Fruit fly (Drosophila melanogaster) whole organism, embryonic: ENCODE measurements around the gene CG7483.

Source experiments
- Ada2b ChIP-seq: fragments of 200-800 bp; sonication (Bioruptor generic); IDR thresholded peaks from 2 replicates; pipeline ENCODE4 v1.3.6; 2022; ENCODE audit warnings: missing biosample characterization, missing genetic modification characterization
- CG1024 ChIP-seq: fragments of 200-800 bp; sonication (Bioruptor generic); IDR thresholded peaks from 2 replicates; pipeline ENCODE4 v1.3.6; 2022; ENCODE audit warnings: missing biosample characterization, missing genetic modification characterization
- CG10366 ChIP-seq: fragments of 200-800 bp; sonication (Bioruptor generic); IDR thresholded peaks from 2 replicates; pipeline ENCODE4 v1.3.6; 2022; ENCODE audit warnings: missing biosample characterization, missing genetic modification characterization
- CG12071 ChIP-seq: fragments of 200-800 bp; sonication (Bioruptor generic); optimal IDR thresholded peaks from 3 replicates; lab custom pipeline; 2018; ENCODE audit warnings: missing biosample characterization, mild to moderate bottlenecking, missing genetic modification characterization
- CG12299 ChIP-seq: fragments of 200-800 bp; sonication (Bioruptor generic); optimal IDR thresholded peaks from 2 replicates; lab custom pipeline; 2018; ENCODE audit warnings: missing biosample characterization, mild to moderate bottlenecking, missing genetic modification characterization
- CG13123 ChIP-seq: fragments of 200-800 bp; sonication (Bioruptor generic); optimal IDR thresholded peaks from 2 replicates; lab custom pipeline; 2016; ENCODE audit warnings: missing biosample characterization, missing genetic modification characterization
- CG14050 ChIP-seq: fragments of 200-800 bp; sonication (Bioruptor generic); IDR thresholded peaks from 3 replicates; pipeline ENCODE4 v1.3.6; 2022; ENCODE audit warnings: missing biosample characterization, missing genetic modification characterization
- CG15073 ChIP-seq: fragments of 200-800 bp; sonication (Bioruptor generic); optimal IDR thresholded peaks from 2 replicates; lab custom pipeline; 2016; ENCODE audit warnings: missing biosample characterization, missing genetic modification characterization
- CG1602 ChIP-seq: fragments of 200-800 bp; sonication (Bioruptor generic); optimal IDR thresholded peaks from 3 replicates; lab custom pipeline; 2016; ENCODE audit warnings: missing biosample characterization, missing genetic modification characterization
- CG2120 ChIP-seq: fragments of 200-800 bp; sonication (Bioruptor generic); optimal IDR thresholded peaks from 3 replicates; lab custom pipeline; 2016; ENCODE audit warnings: missing biosample characterization, missing genetic modification characterization
- CG31441 ChIP-seq: fragments of 200-800 bp; sonication (Bioruptor generic); IDR thresholded peaks from 2 replicates; pipeline ENCODE4 v1.3.6; 2022; ENCODE audit warnings: missing biosample characterization, missing genetic modification characterization
- CG32532 ChIP-seq: fragments of 200-800 bp; sonication (Bioruptor generic); IDR thresholded peaks from 2 replicates; pipeline ENCODE4 v1.3.6; 2022; ENCODE audit warnings: missing biosample characterization, missing genetic modification characterization
- CG3838 ChIP-seq: fragments of 200-800 bp; sonication (Bioruptor generic); optimal IDR thresholded peaks from 3 replicates; lab custom pipeline; 2016; ENCODE audit warnings: missing biosample characterization, missing genetic modification characterization
- CG3995 ChIP-seq: fragments of 200-800 bp; sonication (Bioruptor generic); optimal IDR thresholded peaks from 3 replicates; lab custom pipeline; 2016; ENCODE audit warnings: missing biosample characterization, missing genetic modification characterization
- CG5180 ChIP-seq: fragments of 200-800 bp; sonication (Bioruptor generic); optimal IDR thresholded peaks from 3 replicates; lab custom pipeline; 2017; ENCODE audit warnings: missing biosample characterization, missing genetic modification characterization, mild to moderate bottlenecking, moderate library complexity, missing genetic modification reagents
- CG8478 ChIP-seq: fragments of >200 bp; optimal IDR thresholded peaks from 2 replicates; lab custom pipeline; 2018
- CG8765 ChIP-seq: fragments of 200-800 bp; sonication (Bioruptor generic); IDR thresholded peaks from 2 replicates; pipeline ENCODE4 v1.3.6; 2022; ENCODE audit warnings: missing biosample characterization, missing genetic modification characterization
- Dfd ChIP-seq, 2 experiments: fragments of >200 bp; optimal IDR thresholded peaks; 2 replicates each; lab custom pipeline; 2017; ENCODE audit warnings: missing biosample characterization in 2 of 2, missing genetic modification characterization in 2 of 2
- Gug ChIP-seq: fragments of 200-800 bp; sonication (Bioruptor generic); IDR thresholded peaks from 4 replicates; pipeline ENCODE4 v1.3.6; 2022; ENCODE audit warnings: missing biosample characterization, missing genetic modification characterization
- HLH3B ChIP-seq: fragments of 200-800 bp; sonication (Bioruptor generic); IDR thresholded peaks from 2 replicates; pipeline ENCODE4 v1.3.6; 2022; ENCODE audit warnings: missing biosample characterization, missing genetic modification characterization
- HLH4C ChIP-seq: fragments of 200-800 bp; sonication (Bioruptor generic); IDR thresholded peaks from 3 replicates; pipeline ENCODE4 v1.3.6; 2022; ENCODE audit warnings: missing biosample characterization, missing genetic modification characterization; ENCODE audit not compliant: partially characterized antibody
- HLHmδ ChIP-seq: fragments of 200-800 bp; sonication (Bioruptor generic); optimal IDR thresholded peaks from 2 replicates; lab custom pipeline; 2018; ENCODE audit warnings: missing biosample characterization, mild to moderate bottlenecking, missing genetic modification characterization, moderate library complexity
- Hr3 ChIP-seq: fragments of 200-800 bp; sonication (Bioruptor generic); optimal IDR thresholded peaks from 3 replicates; lab custom pipeline; 2016; ENCODE audit warnings: missing biosample characterization, missing genetic modification characterization
- NfI ChIP-seq: fragments of 200-800 bp; sonication (Bioruptor generic); optimal IDR thresholded peaks from 3 replicates; lab custom pipeline; 2018; ENCODE audit warnings: missing biosample characterization, mild to moderate bottlenecking, missing genetic modification characterization, moderate library complexity
- Optix ChIP-seq: fragments of 200-800 bp; sonication (Bioruptor generic); IDR thresholded peaks from 3 replicates; pipeline ENCODE4 v1.3.6; 2022; ENCODE audit warnings: missing biosample characterization, missing genetic modification characterization
- Ptx1 ChIP-seq: fragments of 200-800 bp; sonication (Bioruptor generic); IDR thresholded peaks from 2 replicates; pipeline ENCODE4 v1.3.6; 2022; ENCODE audit warnings: missing biosample characterization, missing genetic modification characterization
- Sox102F ChIP-seq: fragments of 200-800 bp; sonication (Bioruptor generic); optimal IDR thresholded peaks from 2 replicates; lab custom pipeline; 2018; ENCODE audit warnings: missing biosample characterization, mild to moderate bottlenecking, missing genetic modification characterization, moderate library complexity
- Spps ChIP-seq: fragments of 200-800 bp; sonication (Bioruptor generic); optimal IDR thresholded peaks from 2 replicates; lab custom pipeline; 2018; ENCODE audit warnings: missing biosample characterization, mild to moderate bottlenecking, missing genetic modification characterization
- TFAM ChIP-seq: fragments of 200-800 bp; sonication (Bioruptor generic); optimal IDR thresholded peaks from 2 replicates; lab custom pipeline; 2017; ENCODE audit warnings: missing biosample characterization, missing genetic modification characterization, inconsistent platforms
- YL-1 ChIP-seq: fragments of 200-800 bp; sonication (Bioruptor generic); optimal IDR thresholded peaks from 3 replicates; lab custom pipeline; 2017; ENCODE audit warnings: missing biosample characterization, mild to moderate bottlenecking, missing genetic modification characterization
- amos ChIP-seq: fragments of 200-800 bp; sonication (Bioruptor generic); IDR thresholded peaks from 2 replicates; pipeline ENCODE4 v1.3.6; 2022; ENCODE audit warnings: missing biosample characterization, missing genetic modification characterization; ENCODE audit not compliant: partially characterized antibody
- bab2 ChIP-seq: fragments of 200-800 bp; sonication (Bioruptor generic); optimal IDR thresholded peaks from 2 replicates; lab custom pipeline; 2016; ENCODE audit warnings: missing biosample characterization, missing genetic modification characterization
- br ChIP-seq: fragments of >200 bp; optimal IDR thresholded peaks from 2 replicates; lab custom pipeline; 2017
- ewg ChIP-seq: fragments of 200-800 bp; sonication (Bioruptor generic); optimal IDR thresholded peaks from 3 replicates; lab custom pipeline; 2017; ENCODE audit warnings: mild to moderate bottlenecking, missing biosample characterization, missing genetic modification reagents, missing genetic modification characterization
- ftz-f1 ChIP-seq: fragments of 200-800 bp; sonication (Bioruptor generic); optimal IDR thresholded peaks from 2 replicates; lab custom pipeline; 2016; ENCODE audit warnings: missing biosample characterization, missing genetic modification characterization
- hth ChIP-seq: fragments of >200 bp; optimal IDR thresholded peaks from 2 replicates; lab custom pipeline; 2017; ENCODE audit warnings: inconsistent platforms
- jigr1 ChIP-seq: fragments of 200-800 bp; sonication (Bioruptor generic); IDR thresholded peaks from 3 replicates; pipeline ENCODE4 v1.3.6; 2022; ENCODE audit warnings: missing biosample characterization, missing genetic modification characterization
- lmd ChIP-seq: fragments of 200-800 bp; sonication (Bioruptor generic); IDR thresholded peaks from 2 replicates; pipeline ENCODE4 v1.3.6; 2022; ENCODE audit warnings: missing biosample characterization, missing genetic modification characterization
- pfk ChIP-seq: fragments of 200-800 bp; sonication (Bioruptor generic); optimal IDR thresholded peaks from 2 replicates; lab custom pipeline; 2018; ENCODE audit warnings: missing biosample characterization, mild to moderate bottlenecking, missing genetic modification characterization, moderate library complexity
- pros ChIP-seq: fragments of 200-800 bp; sonication (Bioruptor generic); optimal IDR thresholded peaks from 3 replicates; lab custom pipeline; 2019; ENCODE audit warnings: missing biosample characterization, mild to moderate bottlenecking, missing genetic modification characterization, moderate library complexity
- repo ChIP-seq: fragments of 200-800 bp; sonication (Bioruptor generic); optimal IDR thresholded peaks from 2 replicates; lab custom pipeline; 2016; ENCODE audit warnings: missing biosample characterization, missing genetic modification characterization
- sc ChIP-seq, 3 experiments: fragments of >200 bp in 2 of 3; fragments of 200-800 bp in 1 of 3; sonication (Bioruptor generic) in 1 of 3; optimal IDR thresholded peaks; 2 replicates in 2 of 3; 3 replicates in 1 of 3; lab custom pipeline; 2017; ENCODE audit warnings: mild to moderate bottlenecking in 1 of 3, missing biosample characterization in 1 of 3, missing genetic modification characterization in 1 of 3, missing genetic modification reagents in 1 of 3
- sim ChIP-seq: fragments of 200-800 bp; sonication (Bioruptor generic); IDR thresholded peaks from 2 replicates; pipeline ENCODE4 v1.3.6; 2022; ENCODE audit warnings: missing biosample characterization, missing genetic modification characterization
- sob ChIP-seq: fragments of 200-800 bp; sonication (Bioruptor generic); IDR thresholded peaks from 2 replicates; pipeline ENCODE4 v1.3.6; 2022; ENCODE audit warnings: missing biosample characterization, missing genetic modification characterization
- sug ChIP-seq: fragments of 200-800 bp; optimal IDR thresholded peaks from 2 replicates; lab custom pipeline; 2019; ENCODE audit warnings: missing biosample characterization, mild to moderate bottlenecking, missing genetic modification characterization, moderate library complexity
- tio ChIP-seq: fragments of 200-800 bp; sonication (Bioruptor generic); optimal IDR thresholded peaks from 2 replicates; lab custom pipeline; 2017; ENCODE audit warnings: missing biosample characterization, missing genetic modification characterization, inconsistent platforms
- unc-4 ChIP-seq: fragments of 200-800 bp; sonication (Bioruptor generic); IDR thresholded peaks from 2 replicates; pipeline ENCODE4 v1.3.6; 2022; ENCODE audit warnings: missing biosample characterization, missing genetic modification characterization; ENCODE audit not compliant: partially characterized antibody
- vnd ChIP-seq: fragments of 200-800 bp; sonication (Bioruptor generic); IDR thresholded peaks from 3 replicates; pipeline ENCODE4 v1.3.6; 2022; ENCODE audit warnings: missing biosample characterization, missing genetic modification characterization; ENCODE audit not compliant: partially characterized antibody
- z ChIP-seq: fragments of 200-800 bp; sonication (Bioruptor generic); IDR thresholded peaks from 3 replicates; pipeline ENCODE4 v1.3.6; 2022; ENCODE audit warnings: missing biosample characterization, missing genetic modification characterization
- zen2 ChIP-seq: fragments of 200-800 bp; sonication (Bioruptor generic); IDR thresholded peaks from 3 replicates; pipeline ENCODE4 v1.3.6; 2022; ENCODE audit warnings: missing biosample characterization, missing genetic modification characterization; ENCODE audit not compliant: partially characterized antibody
- zfh1 ChIP-seq: fragments of 200-800 bp; sonication (Bioruptor generic); IDR thresholded peaks from 3 replicates; pipeline ENCODE4 v1.3.6; 2022; ENCODE audit warnings: missing biosample characterization, missing genetic modification characterization

The CG7483 gene

DNA sequence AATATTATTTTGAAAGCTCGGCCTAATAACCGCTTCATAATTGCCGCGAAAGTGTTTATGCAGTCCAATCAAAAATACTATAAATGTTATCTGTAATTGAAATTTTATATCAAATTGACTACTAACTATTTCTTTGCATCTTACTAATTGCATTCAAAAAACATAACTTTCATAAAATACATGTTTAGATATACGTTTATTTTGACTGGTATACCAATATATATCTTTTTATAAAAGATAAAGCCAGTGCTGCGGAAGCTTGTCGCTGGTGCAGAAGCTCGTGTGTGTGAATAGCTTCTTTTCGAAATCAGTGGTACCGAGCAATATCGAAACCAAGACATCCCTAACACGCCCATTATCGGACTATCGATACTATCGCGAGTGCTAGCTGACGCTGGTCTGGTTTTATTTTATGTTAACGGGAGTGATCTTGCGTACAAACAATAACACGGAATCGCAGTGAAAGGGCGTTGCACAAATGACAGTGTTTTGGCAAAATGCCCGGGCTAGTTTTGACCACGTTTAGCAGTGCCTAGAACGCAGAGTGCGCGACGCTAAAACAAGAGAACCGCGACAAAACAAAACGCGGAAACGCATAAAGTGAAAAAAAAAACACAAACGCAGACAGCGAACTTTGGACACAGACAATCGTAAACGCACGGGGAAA, 36.6 kb downstream of the CG7483 start, which contains the start of gene Atg13 (continued):
- TF ChIP-seq ewg (GFP tag; lab: Kevin White, UChicago) (no peak), ftz-f1 (GFP tag; lab: Kevin White, UChicago) (no peak), CG13123 (no peak), CG14050 (GFP tag; lab: Robert Waterston, UW) (no peak), zen2 (GFP tag; lab: Robert Waterston, UW) (no peak), TFAM (GFP tag; lab: Kevin White, UChicago) (no peak), HLHmδ (GFP tag; lab: Kevin White, UChicago) (peak; percentile 45), amos (GFP tag; lab: Robert Waterston, UW) (peak; percentile 90; the same call in 1 of the 2 replicates), Spps (no peak), Hr3 (GFP tag; lab: Kevin White, UChicago) (peak; percentile 35), Dfd (GFP tag; optimal IDR thresholded peaks at IDR 0.05; lab: Kevin White, UChicago) (peak in 1 of 2 experiments; percentile 51), CG3838 (no peak), sc (optimal IDR thresholded peaks at IDR 0.05; lab: Kevin White, UChicago) (no peak), sc (GFP tag; optimal IDR thresholded peaks at IDR 0.05; lab: Kevin White, UChicago) (no peak), CG8478 (lab: Kevin White, UChicago) (no peak), CG32532 (GFP tag; lab: Robert Waterston, UW) (no peak), CG8765 (GFP tag; lab: Robert Waterston, UW) (no peak), z (GFP tag; lab: Robert Waterston, UW) (no peak), jigr1 (no peak), CG5180 (GFP tag; lab: Kevin White, UChicago) (no peak), Sox102F (no peak), unc-4 (GFP tag; lab: Robert Waterston, UW) (peak; percentile 69), hth (lab: Kevin White, UChicago) (no peak), sim (GFP tag; lab: Robert Waterston, UW) (no peak), CG31441 (GFP tag; lab: Robert Waterston, UW) (no peak), Optix (GFP tag; lab: Robert Waterston, UW) (no peak), pfk (GFP tag; lab: Kevin White, UChicago) (no peak), br (lab: Kevin White, UChicago) (no peak), tio (GFP tag; lab: Kevin White, UChicago) (no peak), repo (GFP tag; lab: Kevin White, UChicago) (no peak), CG10366 (GFP tag; lab: Robert Waterston, UW) (no peak), CG1602 (GFP tag; lab: Kevin White, UChicago) (peak; percentile 28), NfI (GFP tag; lab: Kevin White, UChicago) (peak; percentile 7), CG12071 (GFP tag; lab: Kevin White, UChicago) (no peak), Ada2b (GFP tag; lab: Robert Waterston, UW) (no peak), CG1024 (GFP tag; lab: Robert Waterston, UW) (peak; percentile 55; the same call in 1 of the 2 replicates), sug (tag; lab: Kevin White, UChicago) (peak; percentile 59), Gug (GFP tag; lab: Robert Waterston, UW) (no peak; the same call in 3 of the 4 replicates), CG2120 (GFP tag; lab: Kevin White, UChicago) (peak; percentile 46), HLH3B (GFP tag; lab: Robert Waterston, UW) (no peak), YL-1 (peak; percentile 33), pros (GFP tag; lab: Kevin White, UChicago) (no peak), CG3995 (GFP tag; lab: Kevin White, UChicago) (no peak), HLH4C (GFP tag; lab: Robert Waterston, UW) (peak; percentile 69), CG12299 (tag; lab: Kevin White, UChicago) (no peak), bab2 (GFP tag; lab: Kevin White, UChicago) (peak; percentile 2), vnd (peak; percentile 77), sob (GFP tag; lab: Robert Waterston, UW) (no peak), Ptx1 (GFP tag; lab: Robert Waterston, UW) (peak; percentile 34; the same call in 1 of the 2 replicates), lmd (GFP tag; lab: Robert Waterston, UW) (no peak), zfh1 (no peak), CG15073 (GFP tag; lab: Kevin White, UChicago) (no peak)
